7 worm cellular contexts compared by ENCODE assay signal in genomic region chrX:14508823-14509259, ce11.
TF ChIP-seq lines count a peak whose summit lies in the region.

No protein-coding gene starts in this region.

TF ChIP-seq in whole organism, L1 larva, 84 proteins besides CTCF, POLR2A, EP300 and RAD21 (continues in another document):
- TF ChIP-seq xbp-1 (tag; optimal IDR thresholded peaks at IDR 0.05; lab: Kevin White, UChicago) = no peak
- TF ChIP-seq rnt-1 (tag; optimal IDR thresholded peaks at IDR 0.05; lab: Kevin White, UChicago) = peak; percentile 84
- TF ChIP-seq ceh-88 (GFP tag; IDR thresholded peaks at IDR 0.05; lab: Robert Waterston, UW) = no peak
- TF ChIP-seq lin-15B (tag; optimal IDR thresholded peaks at IDR 0.05; lab: Kevin White, UChicago) = no peak
- TF ChIP-seq nhr-47 (tag; optimal IDR thresholded peaks at IDR 0.05; lab: Kevin White, UChicago) = peak; percentile 36
- no peak for TF ChIP-seq sox-4 (tag; optimal IDR thresholded peaks at IDR 0.05; lab: Kevin White, UChicago)
- TF ChIP-seq unc-30 (tag; optimal IDR thresholded peaks at IDR 0.05; lab: Kevin White, UChicago) = no peak
- no peak for TF ChIP-seq fos-1 (tag; optimal IDR thresholded peaks at IDR 0.05; lab: Kevin White, UChicago)
- TF ChIP-seq hlh-17 (GFP tag; optimal IDR thresholded peaks at IDR 0.05; lab: Kevin White, UChicago; ENCODE audit: borderline replicate concordance) = no peak
- no peak for TF ChIP-seq C04F5.9 (tag; optimal IDR thresholded peaks at IDR 0.05; lab: Kevin White, UChicago)
- no peak for TF ChIP-seq pqm-1 (tag; optimal IDR thresholded peaks at IDR 0.05; lab: Kevin White, UChicago)
- TF ChIP-seq nhr-28 (tag; optimal IDR thresholded peaks at IDR 0.05; lab: Kevin White, UChicago) = no peak
- no peak for TF ChIP-seq nhr-237 (tag; optimal IDR thresholded peaks at IDR 0.05; lab: Kevin White, UChicago)
- TF ChIP-seq mef-2 (tag; optimal IDR thresholded peaks at IDR 0.05; lab: Kevin White, UChicago) = no peak

TF ChIP-seq in whole organism, L2 larva, 48 proteins besides CTCF, POLR2A, EP300 and RAD21 (continues in another document):
- TF ChIP-seq snpc-4 (tag; optimal IDR thresholded peaks at IDR 0.05; lab: Kevin White, UChicago) (no peak), C34F6.9 (tag; optimal IDR thresholded peaks at IDR 0.05; lab: Kevin White, UChicago) (peak; percentile 49), gmeb-1 (tag; optimal IDR thresholded peaks at IDR 0.05; lab: Kevin White, UChicago) (no peak), ztf-4 (tag; optimal IDR thresholded peaks at IDR 0.05; lab: Kevin White, UChicago) (peak; percentile 24), sem-4 (tag; optimal IDR thresholded peaks at IDR 0.05; lab: Kevin White, UChicago) (peak; percentile 78), nhr-77 (tag; optimal IDR thresholded peaks at IDR 0.05; lab: Kevin White, UChicago) (no peak), elt-3 (tag; optimal IDR thresholded peaks at IDR 0.05; lab: Kevin White, UChicago) (no peak), egl-27 (tag; optimal IDR thresholded peaks at IDR 0.05; lab: Kevin White, UChicago) (peak; percentile 91), nhr-25 (tag; optimal IDR thresholded peaks at IDR 0.05; lab: Kevin White, UChicago) (peak; percentile 88), mbf-1 (tag; optimal IDR thresholded peaks at IDR 0.05; lab: Kevin White, UChicago) (no peak), mab-5 (tag; optimal IDR thresholded peaks at IDR 0.05; lab: Kevin White, UChicago) (no peak), sma-9 (GFP tag; optimal IDR thresholded peaks at IDR 0.05; lab: Kevin White, UChicago) (peak; percentile 93), sma-9 (tag; optimal IDR thresholded peaks at IDR 0.05; lab: Kevin White, UChicago) (no peak), unc-62 (GFP tag; optimal IDR thresholded peaks at IDR 0.05; lab: Kevin White, UChicago) (peak; percentile 74)

TF ChIP-seq in whole organism, L3 larva, 47 proteins besides CTCF, POLR2A, EP300 and RAD21 (continues in another document):
- TF ChIP-seq elt-2 (tag; optimal IDR thresholded peaks at IDR 0.05; lab: Kevin White, UChicago) = peak; percentile 13
- TF ChIP-seq ceh-9 (tag; optimal IDR thresholded peaks at IDR 0.05; lab: Kevin White, UChicago) = no peak
- TF ChIP-seq lsy-12 (tag; optimal IDR thresholded peaks at IDR 0.05; lab: Kevin White, UChicago) = no peak
- peak; percentile 90 for TF ChIP-seq nhr-23 (tag; optimal IDR thresholded peaks at IDR 0.05; lab: Kevin White, UChicago)
- no peak for TF ChIP-seq nhr-12 (tag; optimal IDR thresholded peaks at IDR 0.05; lab: Kevin White, UChicago)
- TF ChIP-seq nhr-237 (tag; optimal IDR thresholded peaks at IDR 0.05; lab: Kevin White, UChicago) = no peak
- TF ChIP-seq egl-5 (tag; optimal IDR thresholded peaks at IDR 0.05; lab: Kevin White, UChicago) = peak; percentile 34
- no peak for TF ChIP-seq ceh-82 (tag; optimal IDR thresholded peaks at IDR 0.05; lab: Kevin White, UChicago)
- TF ChIP-seq nhr-25 (tag; optimal IDR thresholded peaks at IDR 0.05; lab: Kevin White, UChicago) = peak; percentile 82
- peak; percentile 15 for TF ChIP-seq egl-27 (tag; optimal IDR thresholded peaks at IDR 0.05; lab: Kevin White, UChicago)
- TF ChIP-seq fkh-2 (tag; optimal IDR thresholded peaks at IDR 0.05; lab: Kevin White, UChicago) = no peak
- TF ChIP-seq unc-62 (GFP tag; optimal IDR thresholded peaks at IDR 0.05; lab: Kevin White, UChicago) = peak; percentile 91
- peak; percentile 61 for TF ChIP-seq nhr-43 (tag; optimal IDR thresholded peaks at IDR 0.05; lab: Kevin White, UChicago; ENCODE audit: poor library complexity, severe bottlenecking)

TF ChIP-seq in whole organism, L4 larva, 104 proteins besides CTCF, POLR2A, EP300 and RAD21 (continues in another document):
- no peak for TF ChIP-seq lin-39 (tag; optimal IDR thresholded peaks at IDR 0.05; lab: Kevin White, UChicago)
- TF ChIP-seq Y105C5A.15 (GFP tag; IDR thresholded peaks at IDR 0.05; lab: Robert Waterston, UW) = no peak
- TF ChIP-seq unc-39 (tag; optimal IDR thresholded peaks at IDR 0.05; lab: Kevin White, UChicago) = no peak
- peak; percentile 86 for TF ChIP-seq hlh-11 (tag; optimal IDR thresholded peaks at IDR 0.05; lab: Kevin White, UChicago)
- TF ChIP-seq T26A8.4 (GFP tag; IDR thresholded peaks at IDR 0.05; lab: Robert Waterston, UW) = no peak
- TF ChIP-seq dve-1 (tag; optimal IDR thresholded peaks at IDR 0.05; lab: Kevin White, UChicago; ENCODE audit: insufficient read depth) = peak; percentile 45
- no peak for TF ChIP-seq ztf-7 (tag; optimal IDR thresholded peaks at IDR 0.05; lab: Kevin White, UChicago)
- no peak for TF ChIP-seq nhr-25 (tag; optimal IDR thresholded peaks at IDR 0.05; lab: Kevin White, UChicago; ENCODE audit: borderline replicate concordance, insufficient read depth)
- TF ChIP-seq nhr-6 (tag; optimal IDR thresholded peaks at IDR 0.05; lab: Kevin White, UChicago) = no peak
- TF ChIP-seq ceh-82 (tag; optimal IDR thresholded peaks at IDR 0.05; lab: Kevin White, UChicago) = no peak
- TF ChIP-seq F10B5.3 (tag; optimal IDR thresholded peaks at IDR 0.05; lab: Kevin White, UChicago) = no peak
- TF ChIP-seq ceh-32 (tag; optimal IDR thresholded peaks at IDR 0.05; lab: Kevin White, UChicago; ENCODE audit: poor library complexity) = no peak
- no peak for TF ChIP-seq gei-8 (GFP tag; optimal IDR thresholded peaks at IDR 0.05; lab: Kevin White, UChicago)

TF ChIP-seq in whole organism, late embryonic, 69 proteins besides CTCF, POLR2A, EP300 and RAD21:
- TF ChIP-seq lin-11 (tag; optimal IDR thresholded peaks at IDR 0.05; lab: Kevin White, UChicago) = no peak
- no peak for TF ChIP-seq sox-4 (tag; optimal IDR thresholded peaks at IDR 0.05; lab: Kevin White, UChicago)
- no peak for TF ChIP-seq ceh-14 (tag; optimal IDR thresholded peaks at IDR 0.05; lab: Kevin White, UChicago)
- peak; percentile 38 for TF ChIP-seq unc-55 (GFP tag; optimal IDR thresholded peaks at IDR 0.05; lab: Kevin White, UChicago)
- peak; percentile 61 for TF ChIP-seq ceh-18 (tag; optimal IDR thresholded peaks at IDR 0.05; lab: Kevin White, UChicago)
- TF ChIP-seq ceh-48 (tag; optimal IDR thresholded peaks at IDR 0.05; lab: Kevin White, UChicago) = no peak
- no peak for TF ChIP-seq ceh-34 (tag; optimal IDR thresholded peaks at IDR 0.05; lab: Kevin White, UChicago)
- no peak for TF ChIP-seq ahr-1 (tag; optimal IDR thresholded peaks at IDR 0.05; lab: Kevin White, UChicago)
- TF ChIP-seq tbx-7 (tag; optimal IDR thresholded peaks at IDR 0.05; lab: Kevin White, UChicago) = no peak
- peak; percentile 36 for TF ChIP-seq rnt-1 (tag; optimal IDR thresholded peaks at IDR 0.05; lab: Kevin White, UChicago)
- no peak for TF ChIP-seq madf-2 (tag; optimal IDR thresholded peaks at IDR 0.05; lab: Kevin White, UChicago)
- TF ChIP-seq pag-3 (tag; optimal IDR thresholded peaks at IDR 0.05; lab: Kevin White, UChicago; ENCODE audit: borderline replicate concordance) = no peak

TF ChIP-seq in whole organism, mixed stage, embryonic, 35 proteins besides CTCF, POLR2A, EP300 and RAD21:
- peak; percentile 32 for TF ChIP-seq ham-2 (GFP tag; optimal IDR thresholded peaks at IDR 0.05; lab: Kevin White, UChicago)
- no peak for TF ChIP-seq ceh-83 (GFP tag; optimal IDR thresholded peaks at IDR 0.05; lab: Kevin White, UChicago)
- no peak for TF ChIP-seq nhr-76 (tag; optimal IDR thresholded peaks at IDR 0.05; lab: Kevin White, UChicago)
- no peak for TF ChIP-seq ces-1 (GFP tag; optimal IDR thresholded peaks at IDR 0.05; lab: Kevin White, UChicago)
- no peak for TF ChIP-seq hlh-1 (tag; optimal IDR thresholded peaks at IDR 0.05; lab: Kevin White, UChicago)
- no peak for TF ChIP-seq cnd-1 (tag; optimal IDR thresholded peaks at IDR 0.05; lab: Kevin White, UChicago)
- TF ChIP-seq pha-4 (tag; optimal IDR thresholded peaks at IDR 0.05; lab: Kevin White, UChicago) = no peak
- no peak for TF ChIP-seq bed-3 (GFP tag; optimal IDR thresholded peaks at IDR 0.05; lab: Kevin White, UChicago)
- TF ChIP-seq lin-13 (tag; optimal IDR thresholded peaks at IDR 0.05; lab: Kevin White, UChicago) = no peak
- no peak for TF ChIP-seq tbx-8 (GFP tag; optimal IDR thresholded peaks at IDR 0.05; lab: Kevin White, UChicago)
- TF ChIP-seq ztf-11 (tag; optimal IDR thresholded peaks at IDR 0.05; lab: Kevin White, UChicago) = no peak
- no peak for TF ChIP-seq ceh-39 (tag; optimal IDR thresholded peaks at IDR 0.05; lab: Kevin White, UChicago)
- TF ChIP-seq unc-62 (GFP tag; optimal IDR thresholded peaks at IDR 0.05; lab: Kevin White, UChicago) = peak; percentile 83
- TF ChIP-seq unc-120 (tag; optimal IDR thresholded peaks at IDR 0.05; lab: Kevin White, UChicago; ENCODE audit: poor library complexity, severe bottlenecking) = peak; percentile 43
- TF ChIP-seq nhr-2 (tag; optimal IDR thresholded peaks at IDR 0.05; lab: Kevin White, UChicago) = no peak
- no peak for TF ChIP-seq drap-1 (GFP tag; optimal IDR thresholded peaks at IDR 0.05; lab: Kevin White, UChicago)
- TF ChIP-seq mab-5 (tag; optimal IDR thresholded peaks at IDR 0.05; lab: Kevin White, UChicago) = no peak

TF ChIP-seq in whole organism, young adult, 124 proteins besides CTCF, POLR2A, EP300 and RAD21 (continues in another document):
- TF ChIP-seq nhr-80 (tag; optimal IDR thresholded peaks at IDR 0.05; lab: Kevin White, UChicago) = peak; percentile 15
- 0 out of 2 replicates have a peak, but pooled peaks have one; percentile 18 for TF ChIP-seq zfh-2 (GFP tag; conservative IDR thresholded peaks at IDR 0.05; lab: Robert Waterston, UW)
- TF ChIP-seq sptf-2 (GFP tag; optimal IDR thresholded peaks at IDR 0.05; lab: Kevin White, UChicago) = no peak
- TF ChIP-seq B0261.1 (tag; optimal IDR thresholded peaks at IDR 0.05; lab: Kevin White, UChicago) = no peak
- no peak for TF ChIP-seq B0019.2 (GFP tag; conservative IDR thresholded peaks at IDR 0.05; lab: Robert Waterston, UW)
- TF ChIP-seq nhr-120 (GFP tag; IDR thresholded peaks at IDR 0.05; lab: Robert Waterston, UW) = no peak
- no peak for TF ChIP-seq F39B2.1 (GFP tag; IDR thresholded peaks at IDR 0.05; lab: Robert Waterston, UW)
- no peak for TF ChIP-seq dox-1 (GFP tag; IDR thresholded peaks at IDR 0.05; lab: Robert Waterston, UW)
- TF ChIP-seq ets-4 (GFP tag; optimal IDR thresholded peaks at IDR 0.05; lab: Kevin White, UChicago) = no peak
- no peak for TF ChIP-seq xnd-1 (tag; optimal IDR thresholded peaks at IDR 0.05; lab: Kevin White, UChicago)
- no peak for TF ChIP-seq bed-1 (GFP tag; IDR thresholded peaks at IDR 0.05; lab: Robert Waterston, UW)
- no peak for TF ChIP-seq snpc-1.3 (tag; optimal IDR thresholded peaks at IDR 0.05; lab: Kevin White, UChicago; ENCODE audit: insufficient read depth)
- TF ChIP-seq ceh-91 (GFP tag; IDR thresholded peaks at IDR 0.05; lab: Robert Waterston, UW) = no peak
- TF ChIP-seq somi-1 (GFP tag; optimal IDR thresholded peaks at IDR 0.05; lab: Kevin White, UChicago) = peak; percentile 39
- TF ChIP-seq snpc-3.4 (tag; optimal IDR thresholded peaks at IDR 0.05; lab: Kevin White, UChicago) = no peak
- no peak for TF ChIP-seq tbx-9 (tag; optimal IDR thresholded peaks at IDR 0.05; lab: Kevin White, UChicago; ENCODE audit: borderline replicate concordance)
- TF ChIP-seq ceh-27 (GFP tag; optimal IDR thresholded peaks at IDR 0.05; lab: Kevin White, UChicago) = no peak
- no peak for TF ChIP-seq T26A5.8 (tag; optimal IDR thresholded peaks at IDR 0.05; lab: Kevin White, UChicago)
- TF ChIP-seq F33H1.4 (GFP tag; IDR thresholded peaks at IDR 0.05; lab: Robert Waterston, UW) = no peak
- no peak for TF ChIP-seq Y67H2A.10 (GFP tag; conservative IDR thresholded peaks at IDR 0.05; lab: Robert Waterston, UW)
- no peak for TF ChIP-seq Y95B8A.8 (GFP tag; IDR thresholded peaks at IDR 0.05; lab: Robert Waterston, UW)
